Worm (Caenorhabditis elegans) whole organism, L4 larva: Measurements from ENCODE around the gene lido-8.

Experiments used
- fkh-10 ChIP-seq: fragments of 150-350 bp; optimal IDR thresholded peaks from 2 replicates; lab custom pipeline; 2014; ENCODE audit warnings: missing biosample characterization, missing genetic modification reagents, missing genetic modification characterization
- nhr-76 ChIP-seq: fragments of 150-350 bp; optimal IDR thresholded peaks from 2 replicates; lab custom pipeline; 2014; ENCODE audit warnings: missing biosample characterization, missing genetic modification characterization
- unc-62 ChIP-seq, 3 experiments: fragments of 150-350 bp in 1 of 3; sonication (generic microtip); optimal IDR thresholded peaks in 2 of 3; peaks in 1 of 3; 1 replicate in 1 of 3; 2 replicates in 2 of 3; lab custom pipeline; 2014 to 2017; ENCODE audit warnings: missing biosample characterization in 3 of 3, missing genetic modification characterization in 3 of 3, missing genetic modification reagents in 3 of 3, missing genotype in 1 of 3

DNA sequence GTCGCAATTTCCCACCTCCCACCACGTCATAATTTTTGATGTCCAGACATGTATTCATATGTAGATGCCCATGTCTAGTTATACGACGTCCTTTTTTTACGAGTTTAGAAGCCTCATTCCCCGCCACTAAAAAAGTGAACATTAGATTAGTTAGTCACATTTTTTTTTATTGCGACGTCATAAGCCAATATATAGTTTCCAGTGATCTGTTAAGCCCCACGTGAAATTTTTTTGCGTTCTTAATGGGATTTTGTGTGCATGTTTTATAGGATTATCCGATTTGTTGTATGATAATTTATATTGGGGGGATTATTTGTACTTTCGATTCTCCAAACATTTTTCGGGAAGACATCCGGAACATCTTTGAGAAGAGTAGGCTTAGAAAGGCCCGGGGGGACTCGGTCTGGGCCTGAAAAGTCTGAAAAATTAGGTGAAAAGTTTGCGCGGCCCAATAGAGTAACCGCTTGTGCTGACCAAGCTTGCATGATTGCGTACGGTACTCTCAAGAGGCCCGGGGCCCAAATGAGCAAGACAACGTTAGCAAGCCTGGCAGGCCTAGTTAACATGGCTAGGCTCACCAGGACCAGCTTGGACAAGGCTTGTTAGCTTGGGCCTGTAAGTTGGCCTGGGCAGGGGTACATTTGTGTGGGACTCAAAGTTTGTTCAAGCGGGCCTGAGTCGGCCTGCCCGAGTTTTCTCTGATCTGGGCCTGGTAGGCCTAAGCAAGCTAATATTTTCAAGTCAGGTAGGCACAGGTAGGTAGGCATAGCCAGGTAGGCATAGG is 31.4 kb upstream of the lido-8 start:
- TF ChIP-seq unc-62 (GFP tag; optimal IDR thresholded peaks at IDR 0.05 in 1 of 2; lab: Kevin White, UChicago) = no peak
- no peak for TF ChIP-seq unc-62 (tag; optimal IDR thresholded peaks at IDR 0.05; lab: Kevin White, UChicago)
- TF ChIP-seq fkh-10 (GFP tag; lab: Kevin White, UChicago) = no peak
- TF ChIP-seq nhr-76 (tag; lab: Kevin White, UChicago) = no peak
